Worm (Caenorhabditis elegans) whole organism, young adult: ENCODE measurements around the gene Y38F2AR.3.

Experiments used
- B0019.2 ChIP-seq: fragments of 200-800 bp; sonication (Bioruptor generic); conservative IDR thresholded peaks from 2 replicates; pipeline ENCODE4 v1.3.6; 2022; ENCODE audit warnings: missing genetic modification reagents, missing genetic modification characterization, missing compliant biosample characterization
- B0035.1 ChIP-seq: sonication (generic microtip); optimal IDR thresholded peaks from 2 replicates; lab custom pipeline; 2016; ENCODE audit warnings: missing genetic modification characterization, mild to moderate bottlenecking, missing compliant biosample characterization, missing genotype, missing genetic modification reagents
- F33H1.4 ChIP-seq: fragments of 200-800 bp; sonication (Bioruptor generic); IDR thresholded peaks from 2 replicates; pipeline ENCODE4 v1.3.6; 2022; ENCODE audit warnings: missing genetic modification reagents, missing genetic modification characterization, missing compliant biosample characterization
- F39B2.1 ChIP-seq: fragments of 200-800 bp; sonication (Bioruptor generic); IDR thresholded peaks from 2 replicates; pipeline ENCODE4 v1.3.6; 2022; ENCODE audit warnings: missing genetic modification reagents, missing genetic modification characterization, missing compliant biosample characterization
- F52B5.7 ChIP-seq: sonication (generic microtip); optimal IDR thresholded peaks from 2 replicates; lab custom pipeline; 2016; ENCODE audit warnings: mild to moderate bottlenecking, missing genetic modification characterization, missing compliant biosample characterization
- F57C9.4 ChIP-seq: sonication (generic microtip); optimal IDR thresholded peaks from 2 replicates; lab custom pipeline; 2017; ENCODE audit warnings: mild to moderate bottlenecking, missing genetic modification characterization, missing compliant biosample characterization
- Y53F4B.3 ChIP-seq: fragments of 200-800 bp; sonication (Bioruptor generic); IDR thresholded peaks from 2 replicates; pipeline ENCODE4 v1.3.6; 2022; ENCODE audit warnings: missing genetic modification reagents, missing genetic modification characterization, missing compliant biosample characterization
- Y53G8AR.9 ChIP-seq: fragments of 200-800 bp; sonication (Bioruptor generic); conservative IDR thresholded peaks from 2 replicates; pipeline ENCODE4 v1.3.6; 2022; ENCODE audit warnings: missing genetic modification reagents, missing genetic modification characterization, missing compliant biosample characterization
- Y67H2A.10 ChIP-seq: fragments of 200-800 bp; sonication (Bioruptor generic); conservative IDR thresholded peaks from 2 replicates; pipeline ENCODE4 v1.3.6; 2022; ENCODE audit warnings: missing genetic modification reagents, missing genetic modification characterization, missing compliant biosample characterization
- Y79H2A.3 ChIP-seq: fragments of 200-800 bp; sonication (Bioruptor generic); conservative IDR thresholded peaks from 2 replicates; pipeline ENCODE4 v1.3.6; 2022; ENCODE audit warnings: missing genetic modification reagents, missing genetic modification characterization, missing compliant biosample characterization
- aptf-2 ChIP-seq: fragments of 200-800 bp; sonication (Bioruptor generic); conservative IDR thresholded peaks from 2 replicates; pipeline ENCODE4 v1.3.6; 2022; ENCODE audit warnings: missing genetic modification reagents, missing genetic modification characterization, missing compliant biosample characterization
- aptf-3 ChIP-seq: fragments of 200-800 bp; sonication (Bioruptor generic); IDR thresholded peaks from 2 replicates; pipeline ENCODE4 v1.3.6; 2022; ENCODE audit warnings: missing genetic modification characterization, missing compliant biosample characterization
- attf-3 ChIP-seq: fragments of 200-800 bp; sonication (Bioruptor generic); conservative IDR thresholded peaks from 2 replicates; pipeline ENCODE4 v1.3.6; 2022; ENCODE audit warnings: missing genetic modification reagents, missing genetic modification characterization, missing compliant biosample characterization
- attf-5 ChIP-seq: fragments of 200-800 bp; sonication (Bioruptor generic); optimal IDR thresholded peaks from 2 replicates; lab custom pipeline; 2018; ENCODE audit warnings: mild to moderate bottlenecking, missing genetic modification characterization, missing compliant biosample characterization
- bed-1 ChIP-seq: fragments of 200-800 bp; sonication (Bioruptor generic); IDR thresholded peaks from 2 replicates; pipeline ENCODE4 v1.3.6; 2022; ENCODE audit warnings: missing genetic modification reagents, missing genetic modification characterization, missing compliant biosample characterization
- ccch-3 ChIP-seq: fragments of 200-800 bp; sonication (Bioruptor generic); optimal IDR thresholded peaks from 2 replicates; lab custom pipeline; 2018; ENCODE audit warnings: mild to moderate bottlenecking, missing genetic modification characterization, missing compliant biosample characterization
- ceh-100 ChIP-seq: fragments of 200-800 bp; sonication (Bioruptor generic); IDR thresholded peaks from 2 replicates; pipeline ENCODE4 v1.3.6; 2022; ENCODE audit warnings: missing genetic modification reagents, missing genetic modification characterization, missing compliant biosample characterization
- ceh-40 ChIP-seq: fragments of 200-800 bp; sonication (Bioruptor generic); IDR thresholded peaks from 2 replicates; pipeline ENCODE4 v1.3.6; 2022; ENCODE audit warnings: missing genetic modification characterization, missing compliant biosample characterization
- ceh-79 ChIP-seq: sonication (generic microtip); optimal IDR thresholded peaks from 2 replicates; lab custom pipeline; 2017; ENCODE audit warnings: mild to moderate bottlenecking, missing genetic modification characterization, missing compliant biosample characterization
- die-1 ChIP-seq: sonication (generic microtip); optimal IDR thresholded peaks from 2 replicates; lab custom pipeline; 2016; ENCODE audit warnings: missing genotype, mild to moderate bottlenecking, missing genetic modification characterization, missing compliant biosample characterization
- dox-1 ChIP-seq: fragments of 200-800 bp; sonication (Bioruptor generic); IDR thresholded peaks from 2 replicates; pipeline ENCODE4 v1.3.6; 2022; ENCODE audit warnings: missing genetic modification reagents, missing genetic modification characterization, missing compliant biosample characterization
- dpff-1 ChIP-seq: sonication (generic microtip); optimal IDR thresholded peaks from 2 replicates; lab custom pipeline; 2017; ENCODE audit warnings: mild to moderate bottlenecking, missing genetic modification characterization, missing compliant biosample characterization
- dpl-1 ChIP-seq: fragments of 150-350 bp; optimal IDR thresholded peaks from 2 replicates; lab custom pipeline; 2014; ENCODE audit warnings: missing biosample characterization, missing genetic modification reagents, missing genetic modification characterization
- efl-1 ChIP-seq: fragments of 150-350 bp; optimal IDR thresholded peaks from 2 replicates; lab custom pipeline; 2014; ENCODE audit warnings: missing biosample characterization, missing genetic modification reagents, missing genetic modification characterization
- gei-17 ChIP-seq: fragments of 200-800 bp; sonication (Bioruptor generic); optimal IDR thresholded peaks from 2 replicates; lab custom pipeline; 2018; ENCODE audit warnings: mild to moderate bottlenecking, missing genetic modification characterization, missing compliant biosample characterization
- hrde-1 ChIP-seq: sonication (generic microtip); optimal IDR thresholded peaks from 2 replicates; lab custom pipeline; 2016; ENCODE audit warnings: missing genetic modification characterization, mild to moderate bottlenecking, missing compliant biosample characterization, moderate library complexity, missing genotype, missing genetic modification reagents, borderline replicate concordance
- hsf-1 ChIP-seq: fragments of 200-800 bp; sonication (Bioruptor generic); IDR thresholded peaks from 2 replicates; pipeline ENCODE4 v1.3.6; 2022; ENCODE audit warnings: missing genetic modification reagents, missing genetic modification characterization, missing compliant biosample characterization
- lag-1 ChIP-seq: fragments of 200-800 bp; sonication (Bioruptor generic); IDR thresholded peaks from 2 replicates; pipeline ENCODE4 v1.3.6; 2022; ENCODE audit warnings: missing genetic modification reagents, missing genetic modification characterization, missing compliant biosample characterization
- let-526 ChIP-seq: fragments of 200-800 bp; sonication (Bioruptor generic); IDR thresholded peaks from 2 replicates; pipeline ENCODE4 v1.3.6; 2022; ENCODE audit warnings: missing genetic modification reagents, missing genetic modification characterization, missing compliant biosample characterization
- let-607 ChIP-seq, 2 experiments: fragments of 200-800 bp in 1 of 2; sonication (Bioruptor generic) in 1 of 2; sonication (generic microtip) in 1 of 2; optimal IDR thresholded peaks; 2 replicates each; lab custom pipeline; 2016 to 2018; ENCODE audit warnings: mild to moderate bottlenecking in 2 of 2, missing compliant biosample characterization in 2 of 2, missing genetic modification characterization in 2 of 2, moderate library complexity in 2 of 2, missing genotype in 1 of 2
- lir-1 ChIP-seq: fragments of 200-800 bp; sonication (Bioruptor generic); conservative IDR thresholded peaks from 2 replicates; pipeline ENCODE4 v1.3.6; 2022; ENCODE audit warnings: missing genetic modification reagents, missing genetic modification characterization, missing compliant biosample characterization
- mes-4 ChIP-seq: sonication (generic microtip); optimal IDR thresholded peaks from 2 replicates; lab custom pipeline; 2016; ENCODE audit warnings: missing genotype, missing genetic modification characterization, missing compliant biosample characterization
- nfya-1 ChIP-seq: sonication (generic microtip); optimal IDR thresholded peaks from 2 replicates; lab custom pipeline; 2017; ENCODE audit warnings: antibody characterized with exemption, missing compliant biosample characterization, missing genetic modification characterization, borderline replicate concordance; ENCODE audit not compliant: insufficient read depth
- nfyb-1 ChIP-seq: fragments of 200-800 bp; sonication (Bioruptor generic); IDR thresholded peaks from 2 replicates; pipeline ENCODE4 v1.3.6; 2022; ENCODE audit warnings: missing genetic modification reagents, missing genetic modification characterization, missing compliant biosample characterization
- nhr-120 ChIP-seq: fragments of 200-800 bp; sonication (Bioruptor generic); IDR thresholded peaks from 2 replicates; pipeline ENCODE4 v1.3.6; 2022; ENCODE audit warnings: missing genetic modification characterization, missing compliant biosample characterization
- nhr-80 ChIP-seq: sonication (generic microtip); optimal IDR thresholded peaks from 2 replicates; lab custom pipeline; 2016; ENCODE audit warnings: missing genetic modification characterization, missing compliant biosample characterization
- nhr-90 ChIP-seq: sonication (generic microtip); optimal IDR thresholded peaks from 2 replicates; lab custom pipeline; 2016; ENCODE audit warnings: missing genotype, mild to moderate bottlenecking, missing genetic modification characterization, missing compliant biosample characterization
- sdz-38 ChIP-seq: sonication (generic microtip); optimal IDR thresholded peaks from 2 replicates; lab custom pipeline; 2016; ENCODE audit warnings: missing genotype, missing genetic modification characterization, missing compliant biosample characterization
- snpc-1.3 ChIP-seq: sonication (generic microtip); optimal IDR thresholded peaks from 2 replicates; lab custom pipeline; 2017; ENCODE audit warnings: missing genetic modification characterization, mild to moderate bottlenecking, missing compliant biosample characterization, antibody characterized with exemption, moderate library complexity, missing genotype, missing genetic modification reagents; ENCODE audit not compliant: insufficient read depth
- snpc-3.4 ChIP-seq: sonication (generic microtip); optimal IDR thresholded peaks from 2 replicates; lab custom pipeline; 2017; ENCODE audit warnings: missing genetic modification characterization, mild to moderate bottlenecking, missing compliant biosample characterization, antibody characterized with exemption, moderate library complexity, missing genotype, missing genetic modification reagents
- somi-1 ChIP-seq: fragments of 200-800 bp; sonication (Bioruptor generic); optimal IDR thresholded peaks from 2 replicates; lab custom pipeline; 2018; ENCODE audit warnings: mild to moderate bottlenecking, missing genetic modification characterization, missing compliant biosample characterization
- tbx-9 ChIP-seq: sonication (generic microtip); optimal IDR thresholded peaks from 2 replicates; lab custom pipeline; 2016; ENCODE audit warnings: borderline replicate concordance, missing genetic modification characterization, inconsistent platforms, missing compliant biosample characterization
- tlf-1 ChIP-seq: fragments of 200-800 bp; sonication (Bioruptor generic); optimal IDR thresholded peaks from 2 replicates; lab custom pipeline; 2018; ENCODE audit warnings: mild to moderate bottlenecking, missing genetic modification characterization, missing compliant biosample characterization
- unc-62 ChIP-seq: fragments of 150-350 bp; optimal IDR thresholded peaks from 2 replicates; lab custom pipeline; 2014; ENCODE audit warnings: missing biosample characterization, missing genetic modification reagents, missing genetic modification characterization
- zfh-2 ChIP-seq: fragments of 200-800 bp; sonication (Bioruptor generic); conservative IDR thresholded peaks from 2 replicates; pipeline ENCODE4 v1.3.6; 2022; ENCODE audit warnings: missing genetic modification reagents, missing genetic modification characterization, missing compliant biosample characterization
- ztf-18 ChIP-seq: sonication (generic microtip); optimal IDR thresholded peaks from 2 replicates; lab custom pipeline; 2016; ENCODE audit warnings: missing genotype, mild to moderate bottlenecking, missing genetic modification characterization, missing compliant biosample characterization
- ztf-25 ChIP-seq: fragments of 200-800 bp; sonication (Bioruptor generic); IDR thresholded peaks from 2 replicates; pipeline ENCODE4 v1.3.6; 2022; ENCODE audit warnings: missing genetic modification reagents, missing genetic modification characterization, missing compliant biosample characterization
- ztf-26 ChIP-seq: sonication (generic microtip); optimal IDR thresholded peaks from 2 replicates; lab custom pipeline; 2017; ENCODE audit warnings: missing genetic modification characterization, missing compliant biosample characterization

Y38F2AR.3 gene

ce11 chrIV:2408437-2408836 lies 24.6 kb downstream of the Y38F2AR.3 start (continued):
- TF ChIP-seq F52B5.7 (tag; lab: Kevin White, UChicago), result peak; percentile 70
- peak; percentile 70; the same call in 1 of the 2 replicates for TF ChIP-seq aptf-3 (GFP tag; lab: Robert Waterston, UW)
- TF ChIP-seq somi-1 (GFP tag; lab: Kevin White, UChicago), result peak; percentile 54
- TF ChIP-seq F57C9.4 (tag; lab: Kevin White, UChicago), result no peak
- TF ChIP-seq ztf-26, result peak; percentile 76
- peak; percentile 53 for TF ChIP-seq B0019.2
- TF ChIP-seq ceh-100 (GFP tag; lab: Robert Waterston, UW), result peak; percentile 54
- TF ChIP-seq F33H1.4 (GFP tag; lab: Robert Waterston, UW), result peak; percentile 66
- TF ChIP-seq nhr-90 (tag; lab: Kevin White, UChicago), result peak; percentile 90
- no peak for TF ChIP-seq bed-1
- peak; percentile 9 for TF ChIP-seq dpl-1
- TF ChIP-seq sdz-38 (tag; lab: Kevin White, UChicago), result no peak
- peak; percentile 83 for TF ChIP-seq ztf-18 (tag; lab: Kevin White, UChicago)
- no peak for TF ChIP-seq F39B2.1 (GFP tag; lab: Robert Waterston, UW)
- 0 out of 2 replicates have a peak, but pooled peaks have one; percentile 83 for TF ChIP-seq ztf-25 (GFP tag; lab: Robert Waterston, UW)
- TF ChIP-seq zfh-2, result peak; percentile 73
- TF ChIP-seq die-1 (tag; lab: Kevin White, UChicago), result peak; percentile 83
- no peak for TF ChIP-seq snpc-3.4
- peak; percentile 60 for TF ChIP-seq ceh-79
- peak; percentile 92 for TF ChIP-seq dox-1
- TF ChIP-seq tbx-9 (tag; lab: Kevin White, UChicago), result no peak
- peak; percentile 65 for TF ChIP-seq attf-5 (GFP tag; lab: Kevin White, UChicago)
- TF ChIP-seq let-607 (tag; optimal IDR thresholded peaks at IDR 0.05; lab: Kevin White, UChicago), result peak; percentile 48 to 51
- TF ChIP-seq dpff-1, result no peak
- TF ChIP-seq let-526 (GFP tag; lab: Robert Waterston, UW), result peak; percentile 68; the same call in 1 of the 2 replicates
- peak; percentile 69; the same call in 1 of the 2 replicates for TF ChIP-seq Y67H2A.10 (GFP tag; lab: Robert Waterston, UW)
- no peak for TF ChIP-seq nfya-1 (tag; lab: Kevin White, UChicago)
- TF ChIP-seq lir-1, result 0 out of 2 replicates have a peak, but pooled peaks have one; percentile 48
- peak; percentile 85 for TF ChIP-seq nfyb-1 (GFP tag; lab: Robert Waterston, UW)
- TF ChIP-seq B0035.1 (tag; lab: Kevin White, UChicago), result peak; percentile 58
- TF ChIP-seq Y79H2A.3 (GFP tag; lab: Robert Waterston, UW), result 0 out of 2 replicates have a peak, but pooled peaks have one; percentile 40
- TF ChIP-seq Y53G8AR.9 (GFP tag; lab: Robert Waterston, UW), result no peak
- TF ChIP-seq lag-1 (GFP tag; lab: Robert Waterston, UW), result no peak
- TF ChIP-seq unc-62 (GFP tag; lab: Kevin White, UChicago), result no peak
- TF ChIP-seq mes-4, result peak; percentile 81
- TF ChIP-seq Y53F4B.3 (GFP tag; lab: Robert Waterston, UW), result no peak
- peak; percentile 74 for TF ChIP-seq hrde-1 (tag; lab: Kevin White, UChicago)
- peak; percentile 52 for TF ChIP-seq gei-17 (GFP tag; lab: Kevin White, UChicago)
- TF ChIP-seq aptf-2 (GFP tag; lab: Robert Waterston, UW), result 0 out of 2 replicates have a peak, but pooled peaks have one; percentile 38
- TF ChIP-seq hsf-1 (GFP tag; lab: Robert Waterston, UW), result peak; percentile 45; the same call in 1 of the 2 replicates
- TF ChIP-seq efl-1 (GFP tag; lab: Kevin White, UChicago), result peak; percentile 37
- TF ChIP-seq nhr-80 (tag; lab: Kevin White, UChicago), result peak; percentile 37
- peak; percentile 66 for TF ChIP-seq attf-3 (GFP tag; lab: Robert Waterston, UW)
- peak; percentile 66; the same call in 1 of the 2 replicates for TF ChIP-seq ceh-40 (GFP tag; lab: Robert Waterston, UW)
- TF ChIP-seq snpc-1.3 (tag; lab: Kevin White, UChicago), result peak; percentile 83
- peak; percentile 79 for TF ChIP-seq ccch-3
- TF ChIP-seq nhr-120 (GFP tag; lab: Robert Waterston, UW), result no peak
- TF ChIP-seq tlf-1, result peak; percentile 51
